Fruit fly (Drosophila melanogaster) whole organism, embryonic: ENCODE results near the gene CG17562.

Experiments
- Atf-2 ChIP-seq: fragments of 200-800 bp; sonication (Bioruptor generic); optimal IDR thresholded peaks from 2 replicates; lab custom pipeline; 2016; ENCODE audit warnings: missing biosample characterization, missing genetic modification characterization
- B-H2 ChIP-seq: fragments of 200-800 bp; sonication (Bioruptor generic); optimal IDR thresholded peaks from 2 replicates; lab custom pipeline; 2018; ENCODE audit warnings: missing biosample characterization, mild to moderate bottlenecking, missing genetic modification characterization
- Bgb ChIP-seq: fragments of 200-800 bp; sonication (Bioruptor generic); IDR thresholded peaks from 2 replicates; pipeline ENCODE4 v1.3.6; 2022; ENCODE audit warnings: missing biosample characterization, missing genetic modification characterization; ENCODE audit not compliant: partially characterized antibody
- CG10959 ChIP-seq: fragments of 200-800 bp; sonication (Bioruptor generic); IDR thresholded peaks from 2 replicates; pipeline ENCODE4 v1.3.6; 2022; ENCODE audit warnings: missing biosample characterization, missing genetic modification characterization
- CG10979 ChIP-seq: fragments of 200-800 bp; sonication (Bioruptor generic); optimal IDR thresholded peaks from 2 replicates; lab custom pipeline; 2018; ENCODE audit warnings: missing biosample characterization, mild to moderate bottlenecking, missing genetic modification characterization, moderate library complexity
- CG11247 ChIP-seq: fragments of 200-800 bp; sonication (Bioruptor generic); IDR thresholded peaks from 2 replicates; pipeline ENCODE4 v1.3.6; 2022; ENCODE audit warnings: missing biosample characterization, missing genetic modification characterization
- CG14014 ChIP-seq: fragments of 200-800 bp; sonication (Bioruptor generic); IDR thresholded peaks from 2 replicates; pipeline ENCODE4 v1.3.6; 2022; ENCODE audit warnings: missing biosample characterization, missing genetic modification characterization
- CG1603 ChIP-seq: fragments of 200-800 bp; sonication (Bioruptor generic); optimal IDR thresholded peaks from 2 replicates; lab custom pipeline; 2019; ENCODE audit warnings: missing biosample characterization, mild to moderate bottlenecking, missing genetic modification characterization, moderate library complexity
- CG16863 ChIP-seq: fragments of 200-800 bp; sonication (Bioruptor generic); optimal IDR thresholded peaks from 3 replicates; lab custom pipeline; 2016; ENCODE audit warnings: missing biosample characterization, missing genetic modification characterization
- CG1792 ChIP-seq: fragments of 200-800 bp; sonication (Bioruptor generic); optimal IDR thresholded peaks from 2 replicates; lab custom pipeline; 2016; ENCODE audit warnings: missing biosample characterization, missing genetic modification characterization
- CG1832 ChIP-seq: fragments of 200-800 bp; sonication (Bioruptor generic); optimal IDR thresholded peaks from 2 replicates; lab custom pipeline; 2017; ENCODE audit warnings: missing biosample characterization, mild to moderate bottlenecking, missing genetic modification characterization, inconsistent platforms
- CG2202 ChIP-seq: fragments of 200-800 bp; sonication (Bioruptor generic); optimal IDR thresholded peaks from 2 replicates; lab custom pipeline; 2018; ENCODE audit warnings: missing biosample characterization, mild to moderate bottlenecking, missing genetic modification characterization
- CG3407 ChIP-seq: fragments of 200-800 bp; sonication (Bioruptor generic); optimal IDR thresholded peaks from 2 replicates; lab custom pipeline; 2018; ENCODE audit warnings: missing biosample characterization, mild to moderate bottlenecking, missing genetic modification characterization
- CG3838 ChIP-seq: fragments of 200-800 bp; sonication (Bioruptor generic); optimal IDR thresholded peaks from 3 replicates; lab custom pipeline; 2016; ENCODE audit warnings: missing biosample characterization, missing genetic modification characterization
- CG4360 ChIP-seq: fragments of 200-800 bp; sonication (Bioruptor generic); IDR thresholded peaks from 2 replicates; pipeline ENCODE4 v1.3.6; 2022; ENCODE audit warnings: missing biosample characterization, missing genetic modification characterization
- CG5245 ChIP-seq: fragments of 200-800 bp; sonication (Bioruptor generic); optimal IDR thresholded peaks from 3 replicates; lab custom pipeline; 2016; ENCODE audit warnings: missing biosample characterization, missing genetic modification characterization
- CG7271 ChIP-seq: fragments of 200-800 bp; sonication (Bioruptor generic); optimal IDR thresholded peaks from 2 replicates; lab custom pipeline; 2018; ENCODE audit warnings: missing biosample characterization, mild to moderate bottlenecking, missing genetic modification characterization, moderate library complexity
- CHES-1-like ChIP-seq: fragments of 200-800 bp; sonication (Bioruptor generic); optimal IDR thresholded peaks from 2 replicates; lab custom pipeline; 2016; ENCODE audit warnings: missing biosample characterization, missing genetic modification characterization
- D19B ChIP-seq: fragments of 200-800 bp; sonication (Bioruptor generic); optimal IDR thresholded peaks from 2 replicates; lab custom pipeline; 2017; ENCODE audit warnings: missing biosample characterization, mild to moderate bottlenecking, missing genetic modification characterization
- Fer2 ChIP-seq: fragments of 200-800 bp; sonication (Bioruptor generic); optimal IDR thresholded peaks from 2 replicates; lab custom pipeline; 2018; ENCODE audit warnings: missing biosample characterization, mild to moderate bottlenecking, missing genetic modification characterization, moderate library complexity
- Gug ChIP-seq: fragments of 200-800 bp; sonication (Bioruptor generic); IDR thresholded peaks from 4 replicates; pipeline ENCODE4 v1.3.6; 2022; ENCODE audit warnings: missing biosample characterization, missing genetic modification characterization
- H15 ChIP-seq: fragments of 200-800 bp; sonication (Bioruptor generic); IDR thresholded peaks from 3 replicates; pipeline ENCODE4 v1.3.6; 2022; ENCODE audit warnings: missing biosample characterization, missing genetic modification characterization
- Hsf ChIP-seq: fragments of 200-800 bp; sonication (Bioruptor generic); optimal IDR thresholded peaks from 3 replicates; lab custom pipeline; 2016; ENCODE audit warnings: missing biosample characterization, missing genetic modification characterization
- Jarid2 ChIP-seq: fragments of 200-800 bp; sonication (Bioruptor generic); optimal IDR thresholded peaks from 3 replicates; lab custom pipeline; 2017; ENCODE audit warnings: mild to moderate bottlenecking, missing biosample characterization, missing genetic modification reagents, missing genetic modification characterization
- Mrtf ChIP-seq: fragments of 200-800 bp; sonication (Bioruptor generic); IDR thresholded peaks from 3 replicates; pipeline ENCODE4 v1.3.6; 2022; ENCODE audit warnings: missing biosample characterization, missing genetic modification characterization
- Pdp1 ChIP-seq, 2 experiments: fragments of 200-800 bp; sonication (Bioruptor generic); optimal IDR thresholded peaks; 3 replicates each; lab custom pipeline; 2016; ENCODE audit warnings: missing biosample characterization in 2 of 2, missing genetic modification characterization in 2 of 2, mild to moderate bottlenecking in 1 of 2, moderate library complexity in 1 of 2
- Ssrp ChIP-seq: fragments of 200-800 bp; sonication (Bioruptor generic); optimal IDR thresholded peaks from 2 replicates; lab custom pipeline; 2018; ENCODE audit warnings: missing biosample characterization, mild to moderate bottlenecking, missing genetic modification characterization, moderate library complexity
- ac ChIP-seq: fragments of 200-800 bp; sonication (Bioruptor generic); optimal IDR thresholded peaks from 3 replicates; lab custom pipeline; 2017; ENCODE audit warnings: missing biosample characterization, mild to moderate bottlenecking, missing genetic modification characterization
- ato ChIP-seq: fragments of 200-800 bp; sonication (Bioruptor generic); IDR thresholded peaks from 2 replicates; pipeline ENCODE4 v1.3.6; 2022; ENCODE audit warnings: missing biosample characterization, missing genetic modification characterization; ENCODE audit not compliant: partially characterized antibody
- bab2 ChIP-seq: fragments of 200-800 bp; sonication (Bioruptor generic); optimal IDR thresholded peaks from 2 replicates; lab custom pipeline; 2016; ENCODE audit warnings: missing biosample characterization, missing genetic modification characterization
- bsh ChIP-seq, 2 experiments: fragments of 200-800 bp; sonication (Bioruptor generic); optimal IDR thresholded peaks; 2 replicates each; lab custom pipeline; 2017 to 2018; ENCODE audit warnings: mild to moderate bottlenecking in 2 of 2, missing biosample characterization in 2 of 2, missing genetic modification characterization in 2 of 2, moderate library complexity in 1 of 2
- cato ChIP-seq: fragments of 200-800 bp; sonication (Bioruptor generic); optimal IDR thresholded peaks from 2 replicates; lab custom pipeline; 2016; ENCODE audit warnings: missing biosample characterization, missing genetic modification characterization, borderline replicate concordance
- cwo ChIP-seq: fragments of 200-800 bp; sonication (Bioruptor generic); optimal IDR thresholded peaks from 3 replicates; lab custom pipeline; 2017; ENCODE audit warnings: missing biosample characterization, missing genetic modification characterization, mild to moderate bottlenecking, moderate library complexity, missing genetic modification reagents
- emc ChIP-seq: fragments of 200-800 bp; sonication (Bioruptor generic); optimal IDR thresholded peaks from 2 replicates; lab custom pipeline; 2016; ENCODE audit warnings: missing biosample characterization, missing genetic modification characterization
- eyg ChIP-seq: fragments of 200-800 bp; sonication (Bioruptor generic); optimal IDR thresholded peaks from 3 replicates; lab custom pipeline; 2016; ENCODE audit warnings: missing biosample characterization, missing genetic modification characterization
- fu2 ChIP-seq: fragments of 200-800 bp; sonication (Bioruptor generic); optimal IDR thresholded peaks from 2 replicates; lab custom pipeline; 2016; ENCODE audit warnings: missing biosample characterization, missing genetic modification characterization
- gcm2 ChIP-seq: fragments of 200-800 bp; sonication (Bioruptor generic); optimal IDR thresholded peaks from 2 replicates; lab custom pipeline; 2016; ENCODE audit warnings: missing biosample characterization, missing genetic modification characterization
- insv ChIP-seq, 2 experiments: fragments of 200-800 bp; sonication (Bioruptor generic); optimal IDR thresholded peaks; 3 replicates each; lab custom pipeline; 2016 to 2018; ENCODE audit warnings: missing biosample characterization in 2 of 2, missing genetic modification characterization in 2 of 2
- mld ChIP-seq: fragments of 200-800 bp; sonication (Bioruptor generic); IDR thresholded peaks from 3 replicates; pipeline ENCODE4 v1.3.6; 2022; ENCODE audit warnings: missing biosample characterization, missing genetic modification characterization; ENCODE audit not compliant: partially characterized antibody
- odd ChIP-seq: fragments of 200-800 bp; sonication (Bioruptor generic); optimal IDR thresholded peaks from 2 replicates; lab custom pipeline; 2017; ENCODE audit warnings: missing biosample characterization, mild to moderate bottlenecking, missing genetic modification characterization
- otp ChIP-seq: fragments of 200-800 bp; sonication (Bioruptor generic); IDR thresholded peaks from 3 replicates; pipeline ENCODE4, ENCODE4 v1.3.6; 2022; ENCODE audit warnings: missing biosample characterization, missing genetic modification characterization
- p53 ChIP-seq: fragments of 200-800 bp; sonication (Bioruptor generic); optimal IDR thresholded peaks from 2 replicates; lab custom pipeline; 2016; ENCODE audit warnings: missing biosample characterization, missing genetic modification characterization
- phol ChIP-seq: fragments of 200-800 bp; sonication (Bioruptor generic); optimal IDR thresholded peaks from 3 replicates; lab custom pipeline; 2018; ENCODE audit warnings: missing biosample characterization, mild to moderate bottlenecking, missing genetic modification characterization, moderate library complexity
- pros ChIP-seq: fragments of 200-800 bp; sonication (Bioruptor generic); optimal IDR thresholded peaks from 3 replicates; lab custom pipeline; 2019; ENCODE audit warnings: missing biosample characterization, mild to moderate bottlenecking, missing genetic modification characterization, moderate library complexity
- sc ChIP-seq, 3 experiments: fragments of >200 bp in 2 of 3; fragments of 200-800 bp in 1 of 3; sonication (Bioruptor generic) in 1 of 3; optimal IDR thresholded peaks; 2 replicates in 2 of 3; 3 replicates in 1 of 3; lab custom pipeline; 2017; ENCODE audit warnings: mild to moderate bottlenecking in 1 of 3, missing biosample characterization in 1 of 3, missing genetic modification characterization in 1 of 3, missing genetic modification reagents in 1 of 3
- ttk ChIP-seq: fragments of 200-800 bp; sonication (Bioruptor generic); IDR thresholded peaks from 2 replicates; pipeline ENCODE4 v2.1.2; 2022; ENCODE audit warnings: missing biosample characterization, missing genetic modification characterization
- tup ChIP-seq: fragments of 200-800 bp; sonication (Bioruptor generic); optimal IDR thresholded peaks from 2 replicates; lab custom pipeline; 2016; ENCODE audit warnings: missing biosample characterization, mild to moderate bottlenecking, missing genetic modification characterization, moderate library complexity

CG17562 gene

dm6 chr3R:16655494-16656493 is 40.7 kb downstream of the CG17562 start, which contains the start of gene modSP (continued):
- TF ChIP-seq CG4360 (no peak), eyg (no peak), CG10959 (GFP tag; lab: Robert Waterston, UW) (no peak), bsh (GFP tag; optimal IDR thresholded peaks at IDR 0.05; lab: Kevin White, UChicago) (peak in 1 of 2 experiments; percentile 18), ato (GFP tag; lab: Robert Waterston, UW) (peak; percentile 85), sc (optimal IDR thresholded peaks at IDR 0.05; lab: Kevin White, UChicago) (no peak), sc (GFP tag; optimal IDR thresholded peaks at IDR 0.05; lab: Kevin White, UChicago) (no peak), CG5245 (GFP tag; lab: Kevin White, UChicago) (peak; percentile 4), CG3838 (GFP tag; lab: Kevin White, UChicago) (no peak), Fer2 (tag; lab: Kevin White, UChicago) (no peak), gcm2 (GFP tag; lab: Kevin White, UChicago) (no peak), CG1792 (GFP tag; lab: Kevin White, UChicago) (no peak), B-H2 (GFP tag; lab: Kevin White, UChicago) (no peak), CG3407 (no peak), cato (GFP tag; lab: Kevin White, UChicago) (no peak), CG1832 (GFP tag; lab: Kevin White, UChicago) (no peak), bab2 (GFP tag; lab: Kevin White, UChicago) (peak; percentile 37), CG10979 (tag; lab: Kevin White, UChicago) (no peak), mld (GFP tag; lab: Robert Waterston, UW) (peak; percentile 81; the same call in 2 of the 3 replicates), H15 (no peak; the same call in 2 of the 3 replicates), D19B (GFP tag; lab: Kevin White, UChicago) (peak; percentile 45), Ssrp (tag; lab: Kevin White, UChicago) (no peak), CG11247 (GFP tag; lab: Robert Waterston, UW) (0 out of 2 replicates have a peak, but pooled peaks have one; percentile 36), ttk (GFP tag; lab: Robert Waterston, UW) (no peak; the same call in 1 of the 2 replicates), tup (no peak), emc (no peak), otp (GFP tag; lab: Robert Waterston, UW) (no peak), ac (GFP tag; lab: Kevin White, UChicago) (no peak), Mrtf (GFP tag; lab: Robert Waterston, UW) (peak; percentile 37; the same call in 1 of the 3 replicates)
- TF ChIP-seq, all 482 proteins: peak for 195

dm6 chr3R:16661693-16662092 is 46.6 kb downstream of the CG17562 start:
- no peak for TF ChIP-seq odd (GFP tag; lab: Kevin White, UChicago)
- TF ChIP-seq fu2 (GFP tag; lab: Kevin White, UChicago) = no peak
- no peak for TF ChIP-seq Pdp1 (GFP tag; optimal IDR thresholded peaks at IDR 0.05; lab: Kevin White, UChicago)
- TF ChIP-seq Hsf = no peak
- no peak for TF ChIP-seq CG16863 (GFP tag; lab: Kevin White, UChicago)
- TF ChIP-seq cwo (GFP tag; lab: Kevin White, UChicago) = no peak
- TF ChIP-seq Atf-2 (GFP tag; lab: Kevin White, UChicago) = no peak
- no peak for TF ChIP-seq Jarid2
- no peak for TF ChIP-seq CG7271 (tag; lab: Kevin White, UChicago)
- no peak for TF ChIP-seq insv (GFP tag; optimal IDR thresholded peaks at IDR 0.05; lab: Kevin White, UChicago)
- TF ChIP-seq CG14014 (GFP tag; lab: Robert Waterston, UW) = no peak
- no peak for TF ChIP-seq pros (GFP tag; lab: Kevin White, UChicago)
- no peak for TF ChIP-seq Bgb (GFP tag; lab: Robert Waterston, UW)
- TF ChIP-seq cato (GFP tag; lab: Kevin White, UChicago) = no peak
- TF ChIP-seq CG1603 (tag; lab: Kevin White, UChicago) = no peak
- TF ChIP-seq CHES-1-like (GFP tag; lab: Kevin White, UChicago) = no peak
- TF ChIP-seq p53 (GFP tag; lab: Kevin White, UChicago) = no peak
- TF ChIP-seq phol = peak; percentile 33
- TF ChIP-seq Gug (GFP tag; lab: Robert Waterston, UW) = no peak
- TF ChIP-seq CG2202 (tag; lab: Kevin White, UChicago) = no peak
